Worm (Caenorhabditis elegans): ENCODE results near the gene srlf-5.

DNA sequence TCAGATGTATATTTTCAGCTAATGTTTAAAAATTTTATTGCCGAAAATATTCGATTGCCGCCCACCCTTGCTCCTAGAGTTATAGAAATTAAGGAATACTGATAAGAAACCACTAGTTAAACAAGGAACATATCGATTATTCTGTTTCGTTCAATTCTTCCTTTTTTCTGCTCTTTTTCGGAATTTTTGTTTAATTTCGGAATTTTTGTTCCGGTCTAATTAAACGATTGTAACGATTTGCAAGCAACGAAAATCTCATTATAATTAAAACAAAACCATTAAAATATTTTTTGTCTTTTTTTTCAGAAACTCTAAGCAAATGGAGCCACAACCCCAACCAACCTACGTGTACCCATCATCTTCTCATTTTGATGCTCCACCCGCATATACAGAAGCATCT is 34.3 kb downstream of the srlf-5 start, which contains the start of gene K08D8.1:
- TF ChIP-seq sma-3 (GFP tag; optimal IDR thresholded peaks at IDR 0.05) (no peak), lin-13 (GFP tag; optimal IDR thresholded peaks at IDR 0.05) (no peak), elt-1 (tag; optimal IDR thresholded peaks at IDR 0.05) (no peak), egl-27 (tag; optimal IDR thresholded peaks at IDR 0.05) (no peak), nhr-11 (tag; optimal IDR thresholded peaks at IDR 0.05) (no peak), unc-39 (tag; optimal IDR thresholded peaks at IDR 0.05) (no peak), unc-62 (GFP tag; optimal IDR thresholded peaks at IDR 0.05) (no peak), C34F6.9 (tag; optimal IDR thresholded peaks at IDR 0.05) (no peak), ama-1 (optimal IDR thresholded peaks at IDR 0.05) (no peak), ztf-11 (tag; optimal IDR thresholded peaks at IDR 0.05) (no peak), lsy-2 (tag; optimal IDR thresholded peaks at IDR 0.05) (no peak)
